Worm (Caenorhabditis elegans) whole organism, L4 larva: ENCODE results near the gene F09C6.3.
A peak's percentile ranks its signal among the peaks of the same experiment; 100 is the strongest.

ENCODE experiments used
- F10B5.3 ChIP-seq: sonication (generic microtip); optimal IDR thresholded peaks from 2 replicates; lab custom pipeline; 2016; ENCODE audit warnings: mild to moderate bottlenecking, missing genetic modification characterization, missing compliant biosample characterization
- F37D6.2 ChIP-seq: sonication (generic microtip); optimal IDR thresholded peaks from 2 replicates; lab custom pipeline; 2016; ENCODE audit warnings: mild to moderate bottlenecking, missing genetic modification characterization, missing compliant biosample characterization
- F44E2.7 ChIP-seq: fragments of 200-800 bp; sonication (Bioruptor generic); IDR thresholded peaks from 2 replicates; pipeline ENCODE4 v2.1.2; 2022; ENCODE audit warnings: missing genetic modification characterization, missing compliant biosample characterization
- Y75B8A.6 ChIP-seq: fragments of 200-800 bp; sonication (Bioruptor generic); IDR thresholded peaks from 2 replicates; pipeline ENCODE4 v1.3.6; 2022; ENCODE audit warnings: missing genetic modification reagents, missing genetic modification characterization, missing compliant biosample characterization
- ZK337.2 ChIP-seq: fragments of 200-800 bp; sonication (Bioruptor generic); IDR thresholded peaks from 2 replicates; pipeline ENCODE4 v1.3.6; 2022; ENCODE audit warnings: missing genetic modification reagents, missing genetic modification characterization, missing compliant biosample characterization
- aly-2 ChIP-seq: sonication (generic microtip); optimal IDR thresholded peaks from 2 replicates; lab custom pipeline; 2018; ENCODE audit warnings: missing biosample characterization, missing genetic modification characterization
- ceh-20 ChIP-seq: fragments of 200-800 bp; sonication (Bioruptor generic); IDR thresholded peaks from 2 replicates; pipeline ENCODE4 v1.3.6; 2022; ENCODE audit warnings: missing genetic modification reagents, missing genetic modification characterization, missing compliant biosample characterization
- ceh-28 ChIP-seq: fragments of 150-350 bp; optimal IDR thresholded peaks from 2 replicates; lab custom pipeline; 2014; ENCODE audit warnings: missing biosample characterization, missing genetic modification reagents, missing genetic modification characterization
- ceh-44 ChIP-seq: fragments of 200-800 bp; sonication (Bioruptor generic); IDR thresholded peaks from 2 replicates; pipeline ENCODE4 v1.3.6; 2022; ENCODE audit warnings: missing genetic modification reagents, missing genetic modification characterization, missing compliant biosample characterization
- ceh-82 ChIP-seq: sonication (generic microtip); optimal IDR thresholded peaks from 2 replicates; lab custom pipeline; 2017; ENCODE audit warnings: missing biosample characterization, missing genetic modification characterization
- cey-2 ChIP-seq: sonication (generic microtip); optimal IDR thresholded peaks from 3 replicates; lab custom pipeline; 2017; ENCODE audit warnings: missing genetic modification characterization, mild to moderate bottlenecking, missing compliant biosample characterization, antibody characterized with exemption, borderline replicate concordance; ENCODE audit not compliant: insufficient read depth
- ctbp-1 ChIP-seq: fragments of 200-800 bp; sonication (Bioruptor generic); IDR thresholded peaks from 2 replicates; pipeline ENCODE4 v1.3.6; 2022; ENCODE audit warnings: missing genetic modification reagents, missing genetic modification characterization, missing compliant biosample characterization
- daf-12 ChIP-seq: fragments of 150-350 bp; optimal IDR thresholded peaks from 2 replicates; lab custom pipeline; 2014; ENCODE audit warnings: missing biosample characterization, missing genetic modification reagents, missing genetic modification characterization
- daf-16 ChIP-seq, 3 experiments: sonication (generic microtip); optimal IDR thresholded peaks; 2 replicates each; lab custom pipeline; 2016 to 2017; ENCODE audit warnings: missing genetic modification characterization in 3 of 3, missing genetic modification reagents in 3 of 3, mild to moderate bottlenecking in 2 of 3, missing compliant biosample characterization in 2 of 3, missing biosample characterization in 1 of 3, moderate library complexity in 1 of 3
- dmd-6 ChIP-seq: fragments of 200-800 bp; sonication (Bioruptor generic); IDR thresholded peaks from 2 replicates; pipeline ENCODE4 v1.3.6; 2022; ENCODE audit warnings: missing genetic modification reagents, missing genetic modification characterization, missing compliant biosample characterization
- dmd-9 ChIP-seq: fragments of 200-800 bp; sonication (Bioruptor generic); IDR thresholded peaks from 2 replicates; pipeline ENCODE4 v1.3.6; 2022; ENCODE audit warnings: missing genetic modification reagents, missing genetic modification characterization, missing compliant biosample characterization
- duxl-1 ChIP-seq: sonication (generic microtip); optimal IDR thresholded peaks from 2 replicates; lab custom pipeline; 2016; ENCODE audit warnings: mild to moderate bottlenecking, missing genetic modification characterization, moderate library complexity, missing compliant biosample characterization; ENCODE audit not compliant: poor library complexity
- dve-1 ChIP-seq: sonication (generic microtip); optimal IDR thresholded peaks from 2 replicates; lab custom pipeline; 2017; ENCODE audit warnings: antibody characterized with exemption, mild to moderate bottlenecking, missing genetic modification characterization, missing compliant biosample characterization; ENCODE audit not compliant: insufficient read depth
- egl-27 ChIP-seq: sonication (generic microtip); optimal IDR thresholded peaks from 3 replicates; lab custom pipeline; 2017; ENCODE audit warnings: missing biosample characterization, missing genetic modification reagents, missing genetic modification characterization
- egl-43 ChIP-seq: fragments of 200-800 bp; sonication (Bioruptor generic); IDR thresholded peaks from 2 replicates; pipeline ENCODE4 v1.3.6; 2022; ENCODE audit warnings: missing genetic modification reagents, missing genetic modification characterization, missing compliant biosample characterization
- fkh-10 ChIP-seq: fragments of 150-350 bp; optimal IDR thresholded peaks from 2 replicates; lab custom pipeline; 2014; ENCODE audit warnings: missing biosample characterization, missing genetic modification reagents, missing genetic modification characterization
- lin-13 ChIP-seq: fragments of 150-350 bp; optimal IDR thresholded peaks from 2 replicates; lab custom pipeline; 2014; ENCODE audit warnings: missing biosample characterization, missing genetic modification reagents, missing genetic modification characterization
- lin-15B ChIP-seq: fragments of 150-350 bp; sonication (generic microtip); optimal IDR thresholded peaks from 3 replicates; lab custom pipeline; 2014; ENCODE audit warnings: missing biosample characterization, missing genetic modification characterization
- lir-3 ChIP-seq: sonication (generic microtip); optimal IDR thresholded peaks from 2 replicates; lab custom pipeline; 2016; ENCODE audit warnings: mild to moderate bottlenecking, missing genetic modification characterization, missing compliant biosample characterization
- mxl-3 ChIP-seq: fragments of 200-800 bp; sonication (Bioruptor generic); optimal IDR thresholded peaks from 2 replicates; lab custom pipeline; 2018; ENCODE audit warnings: mild to moderate bottlenecking, missing genetic modification characterization, missing compliant biosample characterization
- nhr-102 ChIP-seq: sonication (generic microtip); optimal IDR thresholded peaks from 2 replicates; lab custom pipeline; 2016; ENCODE audit warnings: mild to moderate bottlenecking, missing genetic modification characterization, moderate library complexity, missing compliant biosample characterization
- nhr-111 ChIP-seq: fragments of 200-800 bp; sonication (Bioruptor generic); optimal IDR thresholded peaks from 2 replicates; lab custom pipeline; 2018; ENCODE audit warnings: mild to moderate bottlenecking, missing genetic modification characterization, missing compliant biosample characterization
- nhr-48 ChIP-seq: sonication (generic microtip); optimal IDR thresholded peaks from 2 replicates; lab custom pipeline; 2016; ENCODE audit warnings: mild to moderate bottlenecking, missing genetic modification characterization, missing compliant biosample characterization
- pha-4 ChIP-seq, 2 experiments: fragments of 150-350 bp in 1 of 2; fragments of 200-800 bp in 1 of 2; sonication (Bioruptor generic) in 1 of 2; IDR thresholded peaks in 1 of 2; optimal IDR thresholded peaks in 1 of 2; 2 replicates each; pipeline versions ENCODE4 v1.3.6 to Lab custom; 2014 to 2022; ENCODE audit warnings: missing genetic modification characterization in 2 of 2, missing genetic modification reagents in 2 of 2, missing biosample characterization in 1 of 2, missing compliant biosample characterization in 1 of 2
- pqm-1 ChIP-seq: sonication (generic microtip); optimal IDR thresholded peaks from 2 replicates; lab custom pipeline; 2017; ENCODE audit warnings: missing biosample characterization, missing genetic modification characterization
- unc-62 ChIP-seq, 3 experiments: fragments of 150-350 bp in 1 of 3; sonication (generic microtip); optimal IDR thresholded peaks in 2 of 3; peaks in 1 of 3; 1 replicate in 1 of 3; 2 replicates in 2 of 3; lab custom pipeline; 2014 to 2017; ENCODE audit warnings: missing biosample characterization in 3 of 3, missing genetic modification characterization in 3 of 3, missing genetic modification reagents in 3 of 3, missing genotype in 1 of 3
- zag-1 ChIP-seq: fragments of 150-350 bp; optimal IDR thresholded peaks from 2 replicates; lab custom pipeline; 2014; ENCODE audit warnings: missing biosample characterization, missing genetic modification characterization

F09C6.3 gene

ce11 chrV:16888788-16889325 lies 8.9 kb upstream of the F09C6.3 start, which contains the start of the genes ifas-2 and fbxa-44:
ifas-2 (minus strand) TSS chrV:16888888.
fbxa-44 (plus strand) TSS chrV:16889275.
- TF ChIP-seq ceh-82 (tag; lab: Kevin White, UChicago) (no peak), nhr-102 (tag; lab: Kevin White, UChicago) (no peak), zag-1 (tag; lab: Kevin White, UChicago) (no peak), fkh-10 (no peak), lin-15B (tag; lab: Kevin White, UChicago) (no peak), duxl-1 (tag; lab: Kevin White, UChicago) (no peak), nhr-111 (GFP tag; lab: Kevin White, UChicago) (no peak), Y75B8A.6 (GFP tag; lab: Robert Waterston, UW) (no peak), dmd-6 (no peak), ctbp-1 (no peak), egl-27 (tag; lab: Kevin White, UChicago) (no peak)

- peak in 1 of 2 experiments; percentile 6 for TF ChIP-seq unc-62 (GFP tag; optimal IDR thresholded peaks at IDR 0.05 in 1 of 2; lab: Kevin White, UChicago)
- no peak for TF ChIP-seq unc-62 (tag; optimal IDR thresholded peaks at IDR 0.05; lab: Kevin White, UChicago)
- TF ChIP-seq pqm-1 (tag; lab: Kevin White, UChicago) = no peak
These were observed 4.8 kb upstream of the F09C6.3 start, which contains the start of gene F09C6.13 for ce11 chrV:16884744-16885143. F09C6.13 (plus strand) TSS chrV:16885044.

DNA sequence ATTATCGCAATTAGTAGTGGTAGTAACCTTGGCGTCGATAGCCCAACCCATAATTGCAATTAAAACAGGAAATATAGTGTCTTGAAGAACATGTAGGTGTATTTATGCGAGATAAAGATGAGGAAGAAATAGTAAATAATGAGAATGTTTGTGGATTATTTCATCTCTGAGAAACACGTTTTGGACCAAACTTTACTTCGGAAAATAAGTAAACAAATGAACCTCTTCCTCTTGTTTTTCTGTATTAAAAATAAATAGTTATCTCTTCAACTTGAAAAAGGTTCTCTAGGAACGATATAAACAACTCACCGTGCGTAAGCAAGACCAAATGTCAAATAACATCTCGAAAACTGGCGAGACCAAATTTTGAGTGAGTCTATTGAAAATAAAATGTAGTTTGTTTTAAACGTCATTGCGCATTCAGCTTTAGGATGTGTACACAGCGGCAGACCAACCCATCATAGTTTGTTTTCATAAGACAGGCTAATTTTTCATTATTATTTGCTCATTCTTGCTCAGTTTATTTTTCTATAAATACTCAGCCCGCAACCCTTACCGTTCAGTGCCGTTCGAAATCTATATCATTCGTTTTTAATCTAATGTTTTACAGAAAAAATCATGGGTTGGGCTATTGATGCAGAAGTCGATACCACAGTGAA lies 2.4 kb upstream of the F09C6.3 start, which contains the start of the genes F09C6.11 and F09C6.12:
F09C6.11 (minus strand) TSS at position 51 of the 659 bp plus-strand sequence.
F09C6.12 (plus strand) TSS at position 609 of the 659 bp plus-strand sequence.
- TF ChIP-seq lir-3 (tag; lab: Kevin White, UChicago) = no peak
- TF ChIP-seq pha-4 (GFP tag; IDR thresholded peaks at IDR 0.05; lab: Robert Waterston, UW) = no peak
- peak; percentile 27 for TF ChIP-seq pha-4 (tag; optimal IDR thresholded peaks at IDR 0.05; lab: Kevin White, UChicago)

- no peak for TF ChIP-seq F44E2.7
- no peak for TF ChIP-seq ceh-20 (GFP tag; lab: Robert Waterston, UW)
- TF ChIP-seq F10B5.3 (tag; lab: Kevin White, UChicago) = no peak
- TF ChIP-seq egl-43 = no peak
- TF ChIP-seq lin-13 (GFP tag; lab: Kevin White, UChicago) = no peak
- TF ChIP-seq zag-1 (tag; lab: Kevin White, UChicago) = no peak
- no peak for TF ChIP-seq aly-2 (tag; lab: Kevin White, UChicago)
- TF ChIP-seq dmd-9 (GFP tag; lab: Robert Waterston, UW) = no peak
- no peak for TF ChIP-seq Y75B8A.6 (GFP tag; lab: Robert Waterston, UW)
- TF ChIP-seq ZK337.2 (GFP tag; lab: Robert Waterston, UW) = no peak
- no peak for TF ChIP-seq nhr-48 (tag; lab: Kevin White, UChicago)
- TF ChIP-seq F37D6.2 (tag; lab: Kevin White, UChicago) = no peak
- TF ChIP-seq dve-1 (tag; lab: Kevin White, UChicago) = no peak
- no peak for TF ChIP-seq daf-16 (GFP tag; optimal IDR thresholded peaks at IDR 0.05; lab: Kevin White, UChicago)
- no peak for TF ChIP-seq daf-16 (tag; optimal IDR thresholded peaks at IDR 0.05; lab: Kevin White, UChicago)
- no peak for TF ChIP-seq ceh-28 (tag; lab: Kevin White, UChicago)
- TF ChIP-seq cey-2 (tag; lab: Kevin White, UChicago) = no peak
- no peak for TF ChIP-seq daf-12 (tag; lab: Kevin White, UChicago)
- no peak for TF ChIP-seq ceh-44 (GFP tag; lab: Robert Waterston, UW)
- TF ChIP-seq mxl-3 = no peak
- TF ChIP-seq, all 104 proteins: peak for 0
These were observed 725 bp upstream of the F09C6.3 start, which contains the start of gene F09C6.14 for ce11 chrV:16880679-16881078. F09C6.14 (plus strand) TSS chrV:16880979.
